Fruit fly (Drosophila melanogaster) whole organism, embryonic: ENCODE data around the gene MsrA.

Experiments used
- Antp ChIP-seq: fragments of 200-800 bp; sonication (Bioruptor generic); optimal IDR thresholded peaks from 3 replicates; lab custom pipeline; 2016; ENCODE audit warnings: missing biosample characterization, missing genetic modification characterization
- Asciz ChIP-seq: fragments of 200-800 bp; sonication (Bioruptor generic); optimal IDR thresholded peaks from 2 replicates; lab custom pipeline; 2017; ENCODE audit warnings: missing biosample characterization, mild to moderate bottlenecking, missing genetic modification characterization, missing genetic modification reagents
- Bgb ChIP-seq: fragments of 200-800 bp; sonication (Bioruptor generic); IDR thresholded peaks from 2 replicates; pipeline ENCODE4 v1.3.6; 2022; ENCODE audit warnings: missing biosample characterization, missing genetic modification characterization; ENCODE audit not compliant: partially characterized antibody
- CG11456 ChIP-seq: fragments of 200-800 bp; sonication (Bioruptor generic); IDR thresholded peaks from 3 replicates; pipeline ENCODE4 v1.3.6; 2022; ENCODE audit warnings: missing biosample characterization, missing genetic modification characterization
- CG12219 ChIP-seq: fragments of 200-800 bp; sonication (Bioruptor generic); optimal IDR thresholded peaks from 3 replicates; lab custom pipeline; 2018; ENCODE audit warnings: missing biosample characterization, mild to moderate bottlenecking, missing genetic modification characterization
- CG12299 ChIP-seq: fragments of 200-800 bp; sonication (Bioruptor generic); optimal IDR thresholded peaks from 2 replicates; lab custom pipeline; 2018; ENCODE audit warnings: missing biosample characterization, mild to moderate bottlenecking, missing genetic modification characterization
- CG12744 ChIP-seq: fragments of 200-800 bp; sonication (Bioruptor generic); optimal IDR thresholded peaks from 2 replicates; lab custom pipeline; 2016; ENCODE audit warnings: missing biosample characterization, missing genetic modification characterization
- CG13287 ChIP-seq: fragments of 200-800 bp; sonication (Bioruptor generic); IDR thresholded peaks from 2 replicates; pipeline ENCODE4 v1.3.6; 2022; ENCODE audit warnings: missing biosample characterization, missing genetic modification characterization; ENCODE audit not compliant: partially characterized antibody
- CG13424 ChIP-seq: fragments of 200-800 bp; sonication (Bioruptor generic); optimal IDR thresholded peaks from 2 replicates; lab custom pipeline; 2019; ENCODE audit warnings: missing biosample characterization, mild to moderate bottlenecking, missing genetic modification characterization, moderate library complexity
- CG13894 ChIP-seq: fragments of 200-800 bp; sonication (Bioruptor generic); optimal IDR thresholded peaks from 3 replicates; lab custom pipeline; 2018; ENCODE audit warnings: missing biosample characterization, mild to moderate bottlenecking, missing genetic modification characterization, moderate library complexity
- CG14667 ChIP-seq: fragments of 200-800 bp; sonication (Bioruptor generic); IDR thresholded peaks from 2 replicates; pipeline ENCODE4 v1.3.6; 2022; ENCODE audit warnings: missing biosample characterization, missing genetic modification characterization
- CG17186 ChIP-seq: fragments of 200-800 bp; sonication (Bioruptor generic); optimal IDR thresholded peaks from 3 replicates; lab custom pipeline; 2017; ENCODE audit warnings: missing biosample characterization, missing genetic modification reagents, missing genetic modification characterization
- CG17912 ChIP-seq: fragments of 200-800 bp; sonication (Bioruptor generic); optimal IDR thresholded peaks from 2 replicates; lab custom pipeline; 2018; ENCODE audit warnings: missing biosample characterization, mild to moderate bottlenecking, missing genetic modification characterization
- CG31224 ChIP-seq: fragments of 200-800 bp; sonication (Bioruptor generic); IDR thresholded peaks from 2 replicates; pipeline ENCODE4 v1.3.6; 2022; ENCODE audit warnings: missing biosample characterization, missing genetic modification characterization
- CG31388 ChIP-seq: fragments of 200-800 bp; sonication (Bioruptor generic); optimal IDR thresholded peaks from 2 replicates; lab custom pipeline; 2016; ENCODE audit warnings: missing biosample characterization, missing genetic modification characterization
- CG4360 ChIP-seq: fragments of 200-800 bp; sonication (Bioruptor generic); IDR thresholded peaks from 2 replicates; pipeline ENCODE4 v1.3.6; 2022; ENCODE audit warnings: missing biosample characterization, missing genetic modification characterization
- CG4820 ChIP-seq: fragments of 200-800 bp; sonication (Bioruptor generic); optimal IDR thresholded peaks from 3 replicates; lab custom pipeline; 2016; ENCODE audit warnings: missing biosample characterization, missing genetic modification characterization
- CG6654 ChIP-seq: fragments of 200-800 bp; sonication (Bioruptor generic); optimal IDR thresholded peaks from 2 replicates; lab custom pipeline; 2017; ENCODE audit warnings: missing biosample characterization, mild to moderate bottlenecking, missing genetic modification characterization
- CG6683 ChIP-seq: fragments of 200-800 bp; sonication (Bioruptor generic); optimal IDR thresholded peaks from 2 replicates; lab custom pipeline; 2017; ENCODE audit warnings: missing biosample characterization, mild to moderate bottlenecking, missing genetic modification characterization, missing genetic modification reagents
- CG7372 ChIP-seq: fragments of 200-800 bp; sonication (Bioruptor generic); IDR thresholded peaks from 2 replicates; pipeline ENCODE4 v1.3.6; 2022; ENCODE audit warnings: missing biosample characterization, missing genetic modification characterization
- CG7987 ChIP-seq: fragments of 200-800 bp; sonication (Bioruptor generic); optimal IDR thresholded peaks from 2 replicates; lab custom pipeline; 2018; ENCODE audit warnings: missing biosample characterization, mild to moderate bottlenecking, missing genetic modification characterization, moderate library complexity
- CG8089 ChIP-seq: fragments of 200-800 bp; sonication (Bioruptor generic); optimal IDR thresholded peaks from 3 replicates; lab custom pipeline; 2016; ENCODE audit warnings: missing biosample characterization, missing genetic modification characterization
- CG8290 ChIP-seq, 3 experiments: fragments of 200-800 bp; sonication (Bioruptor generic); optimal IDR thresholded peaks; 2 replicates each; lab custom pipeline; 2016 to 2019; ENCODE audit warnings: missing biosample characterization in 3 of 3, missing genetic modification characterization in 3 of 3, mild to moderate bottlenecking in 2 of 3, moderate library complexity in 1 of 3
- CG9437 ChIP-seq: fragments of 200-800 bp; sonication (Bioruptor generic); optimal IDR thresholded peaks from 2 replicates; lab custom pipeline; 2018; ENCODE audit warnings: missing biosample characterization, mild to moderate bottlenecking, missing genetic modification characterization
- CTCF ChIP-seq: fragments of 200-800 bp; sonication (Bioruptor generic); optimal IDR thresholded peaks from 2 replicates; lab custom pipeline; 2017; ENCODE audit warnings: missing biosample characterization, mild to moderate bottlenecking, missing genetic modification characterization, moderate library complexity
- Camta ChIP-seq: fragments of 200-800 bp; sonication (Bioruptor generic); optimal IDR thresholded peaks from 2 replicates; lab custom pipeline; 2016; ENCODE audit warnings: missing biosample characterization, missing genetic modification characterization
- CoRest ChIP-seq: fragments of 200-800 bp; sonication (Bioruptor generic); optimal IDR thresholded peaks from 3 replicates; lab custom pipeline; 2018; ENCODE audit warnings: missing biosample characterization, mild to moderate bottlenecking, missing genetic modification characterization, moderate library complexity
- Dip2 ChIP-seq: fragments of 200-800 bp; sonication (Bioruptor generic); IDR thresholded peaks from 2 replicates; pipeline ENCODE4 v1.3.6; 2022; ENCODE audit warnings: missing biosample characterization, missing genetic modification characterization
- Elba2 ChIP-seq: fragments of 200-800 bp; sonication (Bioruptor generic); optimal IDR thresholded peaks from 3 replicates; lab custom pipeline; 2016; ENCODE audit warnings: missing biosample characterization, missing genetic modification characterization
- HHEX ChIP-seq: fragments of 200-800 bp; sonication (Bioruptor generic); optimal IDR thresholded peaks from 3 replicates; lab custom pipeline; 2017; ENCODE audit warnings: missing biosample characterization, mild to moderate bottlenecking, missing genetic modification characterization, missing genetic modification reagents
- Hey ChIP-seq: fragments of 200-800 bp; sonication (Bioruptor generic); optimal IDR thresholded peaks from 3 replicates; lab custom pipeline; 2018; ENCODE audit warnings: missing biosample characterization, mild to moderate bottlenecking, missing genetic modification characterization
- Hr39 ChIP-seq: fragments of >200 bp; optimal IDR thresholded peaks from 2 replicates; lab custom pipeline; 2017
- Med ChIP-seq: fragments of 200-800 bp; sonication (Bioruptor generic); peaks from one replicate; lab custom pipeline; 2016; ENCODE audit warnings: missing biosample characterization, missing genetic modification characterization, mild to moderate bottlenecking, inconsistent platforms, moderate library complexity
- Mes4 ChIP-seq: fragments of 200-800 bp; sonication (Bioruptor generic); optimal IDR thresholded peaks from 2 replicates; lab custom pipeline; 2016; ENCODE audit warnings: missing biosample characterization, missing genetic modification characterization
- NC2α ChIP-seq: fragments of 200-800 bp; sonication (Bioruptor generic); optimal IDR thresholded peaks from 2 replicates; lab custom pipeline; 2016; ENCODE audit warnings: missing biosample characterization, missing genetic modification characterization
- NfI ChIP-seq: fragments of 200-800 bp; sonication (Bioruptor generic); optimal IDR thresholded peaks from 3 replicates; lab custom pipeline; 2018; ENCODE audit warnings: missing biosample characterization, mild to moderate bottlenecking, missing genetic modification characterization, moderate library complexity
- Sin3A ChIP-seq: fragments of >200 bp; optimal IDR thresholded peaks from 2 replicates; lab custom pipeline; 2018
- Spps ChIP-seq: fragments of 200-800 bp; sonication (Bioruptor generic); optimal IDR thresholded peaks from 2 replicates; lab custom pipeline; 2018; ENCODE audit warnings: missing biosample characterization, mild to moderate bottlenecking, missing genetic modification characterization
- Sry-δ ChIP-seq: fragments of 200-800 bp; sonication (Bioruptor generic); optimal IDR thresholded peaks from 2 replicates; lab custom pipeline; 2016; ENCODE audit warnings: missing biosample characterization, missing genetic modification characterization
- Ssrp ChIP-seq: fragments of 200-800 bp; sonication (Bioruptor generic); optimal IDR thresholded peaks from 2 replicates; lab custom pipeline; 2018; ENCODE audit warnings: missing biosample characterization, mild to moderate bottlenecking, missing genetic modification characterization, moderate library complexity
- bowl ChIP-seq: fragments of 200-800 bp; sonication (Bioruptor generic); IDR thresholded peaks from 2 replicates; pipeline ENCODE4 v1.3.6; 2022; ENCODE audit warnings: missing biosample characterization, missing genetic modification characterization
- cg ChIP-seq: fragments of 200-800 bp; sonication (Bioruptor generic); optimal IDR thresholded peaks from 3 replicates; lab custom pipeline; 2019; ENCODE audit warnings: missing biosample characterization, mild to moderate bottlenecking, missing genetic modification characterization, moderate library complexity
- gsb-n ChIP-seq: fragments of 200-800 bp; sonication (Bioruptor generic); optimal IDR thresholded peaks from 3 replicates; lab custom pipeline; 2018; ENCODE audit warnings: missing biosample characterization, mild to moderate bottlenecking, missing genetic modification characterization
- lilli ChIP-seq: fragments of 200-800 bp; sonication (Bioruptor generic); optimal IDR thresholded peaks from 3 replicates; lab custom pipeline; 2016; ENCODE audit warnings: missing biosample characterization, missing genetic modification characterization
- lmd ChIP-seq: fragments of 200-800 bp; sonication (Bioruptor generic); IDR thresholded peaks from 2 replicates; pipeline ENCODE4 v1.3.6; 2022; ENCODE audit warnings: missing biosample characterization, missing genetic modification characterization
- nerfin-1 ChIP-seq: fragments of 200-800 bp; sonication (Bioruptor generic); optimal IDR thresholded peaks from 3 replicates; lab custom pipeline; 2019; ENCODE audit warnings: missing biosample characterization, mild to moderate bottlenecking, missing genetic modification characterization, moderate library complexity
- nmo ChIP-seq: fragments of 200-800 bp; sonication (Bioruptor generic); optimal IDR thresholded peaks from 2 replicates; lab custom pipeline; 2018; ENCODE audit warnings: missing biosample characterization, mild to moderate bottlenecking, missing genetic modification characterization, moderate library complexity
- phol ChIP-seq: fragments of 200-800 bp; sonication (Bioruptor generic); optimal IDR thresholded peaks from 3 replicates; lab custom pipeline; 2018; ENCODE audit warnings: missing biosample characterization, mild to moderate bottlenecking, missing genetic modification characterization, moderate library complexity
- pita ChIP-seq: fragments of 200-800 bp; sonication (Bioruptor generic); optimal IDR thresholded peaks from 2 replicates; lab custom pipeline; 2017; ENCODE audit warnings: missing biosample characterization, mild to moderate bottlenecking, missing genetic modification characterization
- ranshi ChIP-seq: fragments of 200-800 bp; sonication (Bioruptor generic); IDR thresholded peaks from 2 replicates; pipeline ENCODE4 v1.3.6; 2022; ENCODE audit warnings: missing biosample characterization, missing genetic modification characterization
- sens ChIP-seq: fragments of 200-800 bp; sonication (Bioruptor generic); peaks from one replicate; lab custom pipeline; 2016; ENCODE audit warnings: missing biosample characterization, missing genetic modification characterization
- sna ChIP-seq: fragments of 200-800 bp; sonication (Bioruptor generic); IDR thresholded peaks from 2 replicates; pipeline ENCODE4 v1.3.6; 2022; ENCODE audit warnings: missing biosample characterization, missing genetic modification characterization; ENCODE audit not compliant: partially characterized antibody
- trh ChIP-seq: fragments of 200-800 bp; sonication (Bioruptor generic); optimal IDR thresholded peaks from 2 replicates; lab custom pipeline; 2016; ENCODE audit warnings: missing biosample characterization, missing genetic modification characterization

MsrA gene

DNA sequence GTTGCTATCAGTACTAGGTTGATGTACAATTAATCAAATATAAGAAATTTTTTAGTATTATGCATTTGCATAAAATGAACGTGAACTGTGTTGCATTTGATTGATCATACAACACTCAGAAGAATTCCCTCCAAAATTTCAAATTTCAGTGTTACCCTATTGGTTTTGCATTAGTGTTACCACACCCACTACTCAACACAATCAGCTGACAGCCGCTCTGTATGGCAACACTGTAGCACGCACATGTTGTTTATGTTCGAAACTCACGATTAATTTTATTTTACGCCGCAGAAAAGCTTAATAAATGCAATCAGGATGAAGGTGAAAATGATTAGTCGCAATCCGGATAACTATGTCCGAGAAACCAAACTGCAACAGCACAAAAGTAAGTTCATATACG lies 12.1 kb upstream of the MsrA start, which contains the start of gene CG7275 (continued):
- TF ChIP-seq Bgb (peak; percentile 74), Mes4 (GFP tag; lab: Kevin White, UChicago) (no peak), CG13287 (GFP tag; lab: Robert Waterston, UW) (peak; percentile 71), lilli (GFP tag; lab: Kevin White, UChicago) (no peak), NC2α (no peak), Antp (GFP tag; lab: Kevin White, UChicago) (no peak), CG9437 (GFP tag; lab: Kevin White, UChicago) (no peak), CG12219 (GFP tag; lab: Kevin White, UChicago) (no peak), CG17912 (GFP tag; lab: Kevin White, UChicago) (no peak), CG7372 (GFP tag; lab: Robert Waterston, UW) (no peak), NfI (peak; percentile 6), Spps (no peak), CG17186 (peak; percentile 59), lmd (GFP tag; lab: Robert Waterston, UW) (no peak), HHEX (GFP tag; lab: Kevin White, UChicago) (no peak), CoRest (tag; lab: Kevin White, UChicago) (peak; percentile 15), Sry-δ (peak; percentile 4), pita (GFP tag; lab: Kevin White, UChicago) (no peak), Asciz (GFP tag; lab: Kevin White, UChicago) (peak; percentile 10), Hr39 (lab: Kevin White, UChicago) (no peak), CG4360 (GFP tag; lab: Robert Waterston, UW) (no peak), CG8290 (GFP tag; optimal IDR thresholded peaks at IDR 0.05; lab: Kevin White, UChicago) (no peak), CG8290 (tag; optimal IDR thresholded peaks at IDR 0.05; lab: Kevin White, UChicago) (peak in 1 of 2 experiments; percentile 47), CG13424 (tag; lab: Kevin White, UChicago) (peak; percentile 33), nmo (GFP tag; lab: Kevin White, UChicago) (peak; percentile 39), CTCF (GFP tag; lab: Kevin White, UChicago) (no peak), Ssrp (tag; lab: Kevin White, UChicago) (no peak), CG12744 (GFP tag; lab: Kevin White, UChicago) (no peak), CG8089 (GFP tag; lab: Kevin White, UChicago) (no peak), CG14667 (no peak), sens (peak; percentile 43), Sin3A (peak; percentile 52), CG7987 (GFP tag; lab: Kevin White, UChicago) (peak; percentile 36), cg (GFP tag; lab: Kevin White, UChicago) (no peak), trh (GFP tag; lab: Kevin White, UChicago) (no peak), CG11456 (GFP tag; lab: Robert Waterston, UW) (no peak), Hey (tag; lab: Kevin White, UChicago) (no peak), CG6654 (GFP tag; lab: Kevin White, UChicago) (no peak), CG13894 (tag; lab: Kevin White, UChicago) (no peak), Elba2 (GFP tag; lab: Kevin White, UChicago) (no peak), CG31224 (GFP tag; lab: Robert Waterston, UW) (no peak), gsb-n (tag; lab: Kevin White, UChicago) (no peak), Med (peak; percentile 85), Dip2 (GFP tag; lab: Robert Waterston, UW) (no peak), bowl (GFP tag; lab: Robert Waterston, UW) (no peak), CG12299 (tag; lab: Kevin White, UChicago) (no peak), Camta (GFP tag; lab: Kevin White, UChicago) (no peak), CG31388 (GFP tag; lab: Kevin White, UChicago) (no peak), CG6683 (GFP tag; lab: Kevin White, UChicago) (no peak), nerfin-1 (tag; lab: Kevin White, UChicago) (no peak), CG4820 (no peak), sna (GFP tag; lab: Robert Waterston, UW) (no peak; the same call in 1 of the 2 replicates), ranshi (no peak), phol (tag; lab: Kevin White, UChicago) (peak; percentile 33)
